Worm (Caenorhabditis elegans) whole organism, young adult: ENCODE measurements around the gene F21D9.11.
A peak's percentile ranks its signal among the peaks of the same experiment; 100 is the strongest.

ENCODE experiments used
- C06A6.2 ChIP-seq: fragments of 200-800 bp; sonication (Bioruptor generic); conservative IDR thresholded peaks from 2 replicates; pipeline ENCODE4 v1.3.6; 2022; ENCODE audit warnings: missing genetic modification characterization, missing compliant biosample characterization
- D2030.7 ChIP-seq: fragments of 200-800 bp; sonication (Bioruptor generic); IDR thresholded peaks from 2 replicates; pipeline ENCODE4 v1.3.6; 2022; ENCODE audit warnings: missing genetic modification reagents, missing genetic modification characterization, missing compliant biosample characterization
- F49E8.2 ChIP-seq: sonication (generic microtip); optimal IDR thresholded peaks from 3 replicates; lab custom pipeline; 2017; ENCODE audit warnings: missing genetic modification characterization, mild to moderate bottlenecking, missing compliant biosample characterization, antibody characterized with exemption, moderate library complexity; ENCODE audit not compliant: insufficient read depth
- F57A8.1 ChIP-seq: fragments of 200-800 bp; sonication (Bioruptor generic); optimal IDR thresholded peaks from 2 replicates; lab custom pipeline; 2018; ENCODE audit warnings: mild to moderate bottlenecking, missing genetic modification characterization, moderate library complexity, missing compliant biosample characterization
- K12H6.12 ChIP-seq: fragments of 200-800 bp; sonication (Bioruptor generic); optimal IDR thresholded peaks from 2 replicates; lab custom pipeline; 2018; ENCODE audit warnings: mild to moderate bottlenecking, missing genetic modification characterization, missing compliant biosample characterization
- T26A5.8 ChIP-seq: sonication (generic microtip); optimal IDR thresholded peaks from 2 replicates; lab custom pipeline; 2016; ENCODE audit warnings: missing genetic modification characterization, missing compliant biosample characterization
- Y53F4B.3 ChIP-seq: fragments of 200-800 bp; sonication (Bioruptor generic); IDR thresholded peaks from 2 replicates; pipeline ENCODE4 v1.3.6; 2022; ENCODE audit warnings: missing genetic modification reagents, missing genetic modification characterization, missing compliant biosample characterization
- Y56A3A.18 ChIP-seq: fragments of 200-800 bp; sonication (Bioruptor generic); IDR thresholded peaks from 2 replicates; pipeline ENCODE4 v1.3.6; 2022; ENCODE audit warnings: missing genetic modification reagents, missing genetic modification characterization, missing compliant biosample characterization
- Y95B8A.8 ChIP-seq: fragments of 200-800 bp; sonication (Bioruptor generic); IDR thresholded peaks from 2 replicates; pipeline ENCODE4 v1.3.6; 2022; ENCODE audit warnings: missing genetic modification reagents, missing genetic modification characterization, missing compliant biosample characterization
- aptf-2 ChIP-seq: fragments of 200-800 bp; sonication (Bioruptor generic); conservative IDR thresholded peaks from 2 replicates; pipeline ENCODE4 v1.3.6; 2022; ENCODE audit warnings: missing genetic modification reagents, missing genetic modification characterization, missing compliant biosample characterization
- aptf-3 ChIP-seq: fragments of 200-800 bp; sonication (Bioruptor generic); IDR thresholded peaks from 2 replicates; pipeline ENCODE4 v1.3.6; 2022; ENCODE audit warnings: missing genetic modification characterization, missing compliant biosample characterization
- attf-5 ChIP-seq: fragments of 200-800 bp; sonication (Bioruptor generic); optimal IDR thresholded peaks from 2 replicates; lab custom pipeline; 2018; ENCODE audit warnings: mild to moderate bottlenecking, missing genetic modification characterization, missing compliant biosample characterization
- attf-6 ChIP-seq: fragments of 200-800 bp; sonication (Bioruptor generic); IDR thresholded peaks from 2 replicates; pipeline ENCODE4 v1.3.6; 2022; ENCODE audit warnings: missing genetic modification reagents, missing genetic modification characterization, missing compliant biosample characterization
- ccch-3 ChIP-seq: fragments of 200-800 bp; sonication (Bioruptor generic); optimal IDR thresholded peaks from 2 replicates; lab custom pipeline; 2018; ENCODE audit warnings: mild to moderate bottlenecking, missing genetic modification characterization, missing compliant biosample characterization
- ceh-100 ChIP-seq: fragments of 200-800 bp; sonication (Bioruptor generic); IDR thresholded peaks from 2 replicates; pipeline ENCODE4 v1.3.6; 2022; ENCODE audit warnings: missing genetic modification reagents, missing genetic modification characterization, missing compliant biosample characterization
- chd-7 ChIP-seq: sonication (generic microtip); optimal IDR thresholded peaks from 2 replicates; lab custom pipeline; 2016; ENCODE audit warnings: mild to moderate bottlenecking, missing genetic modification characterization, moderate library complexity, missing compliant biosample characterization
- egl-44 ChIP-seq: fragments of 200-800 bp; sonication (Bioruptor generic); IDR thresholded peaks from 2 replicates; pipeline ENCODE4 v1.3.6; 2022; ENCODE audit warnings: missing genetic modification reagents, missing genetic modification characterization, missing compliant biosample characterization
- egrh-3 ChIP-seq: fragments of 200-800 bp; sonication (Bioruptor generic); IDR thresholded peaks from 2 replicates; pipeline ENCODE4 v1.3.6; 2022; ENCODE audit warnings: missing genetic modification reagents, missing genetic modification characterization, missing compliant biosample characterization
- hlh-12 ChIP-seq: sonication (generic microtip); optimal IDR thresholded peaks from 2 replicates; lab custom pipeline; 2016; ENCODE audit warnings: missing genetic modification characterization, missing compliant biosample characterization
- hmg-1.2 ChIP-seq: fragments of 200-800 bp; sonication (Bioruptor generic); IDR thresholded peaks from 2 replicates; pipeline ENCODE4 v1.3.6; 2022; ENCODE audit warnings: missing genetic modification reagents, missing genetic modification characterization, missing compliant biosample characterization
- hrde-1 ChIP-seq: sonication (generic microtip); optimal IDR thresholded peaks from 2 replicates; lab custom pipeline; 2016; ENCODE audit warnings: missing genetic modification characterization, mild to moderate bottlenecking, missing compliant biosample characterization, moderate library complexity, missing genotype, missing genetic modification reagents, borderline replicate concordance
- lag-1 ChIP-seq: fragments of 200-800 bp; sonication (Bioruptor generic); IDR thresholded peaks from 2 replicates; pipeline ENCODE4 v1.3.6; 2022; ENCODE audit warnings: missing genetic modification reagents, missing genetic modification characterization, missing compliant biosample characterization
- lin-26 ChIP-seq: fragments of 200-800 bp; sonication (Bioruptor generic); IDR thresholded peaks from 2 replicates; pipeline ENCODE4 v1.3.6; 2022; ENCODE audit warnings: missing genetic modification reagents, missing genetic modification characterization, missing compliant biosample characterization
- lsl-1 ChIP-seq: fragments of 200-800 bp; sonication (Bioruptor generic); optimal IDR thresholded peaks from 2 replicates; lab custom pipeline; 2018; ENCODE audit warnings: mild to moderate bottlenecking, missing genetic modification characterization, moderate library complexity, missing compliant biosample characterization
- madf-3 ChIP-seq: fragments of 200-800 bp; sonication (Bioruptor generic); IDR thresholded peaks from 2 replicates; pipeline ENCODE4 v1.3.6; 2022; ENCODE audit warnings: missing genetic modification reagents, missing genetic modification characterization, missing compliant biosample characterization
- mxl-1 ChIP-seq: sonication (generic microtip); optimal IDR thresholded peaks from 2 replicates; lab custom pipeline; 2016; ENCODE audit warnings: missing genetic modification characterization, missing compliant biosample characterization
- nfya-2 ChIP-seq: fragments of 200-800 bp; sonication (Bioruptor generic); IDR thresholded peaks from 2 replicates; pipeline ENCODE4 v1.3.6; 2022; ENCODE audit warnings: missing genetic modification reagents, missing genetic modification characterization, missing compliant biosample characterization
- nhr-80 ChIP-seq: sonication (generic microtip); optimal IDR thresholded peaks from 2 replicates; lab custom pipeline; 2016; ENCODE audit warnings: missing genetic modification characterization, missing compliant biosample characterization
- rcor-1 ChIP-seq: fragments of 200-800 bp; sonication (Bioruptor generic); IDR thresholded peaks from 2 replicates; pipeline ENCODE4 v1.3.6; 2022; ENCODE audit warnings: missing genetic modification reagents, missing genetic modification characterization, missing compliant biosample characterization
- rpc-1 ChIP-seq, 2 experiments: fragments of 150-350 bp in 1 of 2; sonication (generic microtip) in 1 of 2; optimal IDR thresholded peaks; 2 replicates each; lab custom pipeline; 2014 to 2018; ENCODE audit warnings: missing biosample characterization in 1 of 2, missing genetic modification characterization in 1 of 2, missing genetic modification reagents in 1 of 2, missing genotype in 1 of 2
- sea-2 ChIP-seq: fragments of 200-800 bp; sonication (Bioruptor generic); IDR thresholded peaks from 2 replicates; pipeline ENCODE4 v1.3.6; 2022; ENCODE audit warnings: missing genetic modification characterization, missing compliant biosample characterization
- snpc-1.1 ChIP-seq: sonication (generic microtip); optimal IDR thresholded peaks from 2 replicates; lab custom pipeline; 2017; ENCODE audit warnings: missing genetic modification characterization, mild to moderate bottlenecking, missing compliant biosample characterization, antibody characterized with exemption, moderate library complexity, missing genotype, missing genetic modification reagents; ENCODE audit not compliant: insufficient read depth
- snpc-3.4 ChIP-seq: sonication (generic microtip); optimal IDR thresholded peaks from 2 replicates; lab custom pipeline; 2017; ENCODE audit warnings: missing genetic modification characterization, mild to moderate bottlenecking, missing compliant biosample characterization, antibody characterized with exemption, moderate library complexity, missing genotype, missing genetic modification reagents
- tbx-9 ChIP-seq: sonication (generic microtip); optimal IDR thresholded peaks from 2 replicates; lab custom pipeline; 2016; ENCODE audit warnings: borderline replicate concordance, missing genetic modification characterization, inconsistent platforms, missing compliant biosample characterization
- unc-62 ChIP-seq: fragments of 150-350 bp; optimal IDR thresholded peaks from 2 replicates; lab custom pipeline; 2014; ENCODE audit warnings: missing biosample characterization, missing genetic modification reagents, missing genetic modification characterization
- zfh-2 ChIP-seq: fragments of 200-800 bp; sonication (Bioruptor generic); conservative IDR thresholded peaks from 2 replicates; pipeline ENCODE4 v1.3.6; 2022; ENCODE audit warnings: missing genetic modification reagents, missing genetic modification characterization, missing compliant biosample characterization
- ztf-26 ChIP-seq: sonication (generic microtip); optimal IDR thresholded peaks from 2 replicates; lab custom pipeline; 2017; ENCODE audit warnings: missing genetic modification characterization, missing compliant biosample characterization
- ztf-3 ChIP-seq: fragments of 200-800 bp; sonication (Bioruptor generic); optimal IDR thresholded peaks from 2 replicates; lab custom pipeline; 2018; ENCODE audit warnings: mild to moderate bottlenecking, missing genetic modification characterization, missing compliant biosample characterization

The F21D9.11 gene

ce11 chrV:19217104-19217503, 34.8 kb upstream of the F21D9.11 start, which contains the start of gene srr-2:
Gene srr-2 (minus strand): TSS chrV:19217176.
- TF ChIP-seq aptf-3 (GFP tag; lab: Robert Waterston, UW) = no peak

ce11 chrV:19217675-19218074, 34.3 kb upstream of the F21D9.11 start, which contains the start of gene oac-49:
Gene oac-49 (plus strand): TSS chrV:19217975.
- TF ChIP-seq C06A6.2 (GFP tag; lab: Robert Waterston, UW) (no peak), ceh-100 (GFP tag; lab: Robert Waterston, UW) (no peak), T26A5.8 (no peak), egrh-3 (GFP tag; lab: Robert Waterston, UW) (no peak), F57A8.1 (no peak), hlh-12 (tag; lab: Kevin White, UChicago) (no peak), ztf-26 (tag; lab: Kevin White, UChicago) (no peak), Y53F4B.3 (GFP tag; lab: Robert Waterston, UW) (no peak), rpc-1 (optimal IDR thresholded peaks at IDR 0.05; lab: Kevin White, UChicago) (no peak), rpc-1 (tag; optimal IDR thresholded peaks at IDR 0.05; lab: Kevin White, UChicago) (no peak), nfya-2 (GFP tag; lab: Robert Waterston, UW) (no peak)

DNA sequence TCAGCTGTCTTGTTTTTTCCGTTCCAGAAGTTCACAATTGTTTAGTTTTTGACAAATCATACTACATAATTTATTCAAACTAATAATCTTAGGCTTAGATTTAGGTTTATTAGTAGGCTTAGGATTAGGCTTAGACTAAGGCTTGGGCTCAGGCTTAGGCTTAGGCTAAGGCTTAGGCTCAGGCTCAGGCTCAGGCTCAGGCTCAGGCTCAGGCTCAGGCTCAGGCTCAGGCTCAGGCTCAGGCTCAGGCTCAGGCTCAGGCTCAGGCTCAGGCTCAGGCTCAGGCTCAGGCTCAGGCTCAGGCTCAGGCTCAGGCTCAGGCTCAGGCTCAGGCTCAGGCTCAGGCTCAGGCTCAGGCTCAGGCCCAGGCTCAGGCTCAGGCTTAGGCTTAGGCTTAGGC, 23.0 kb upstream of the F21D9.11 start:
- peak; percentile 95 for TF ChIP-seq egrh-3 (GFP tag; lab: Robert Waterston, UW)
- peak; percentile 39; the same call in 1 of the 2 replicates for TF ChIP-seq zfh-2 (GFP tag; lab: Robert Waterston, UW)

- TF ChIP-seq Y95B8A.8 (GFP tag; lab: Robert Waterston, UW) (no peak), sea-2 (GFP tag; lab: Robert Waterston, UW) (no peak), F57A8.1 (no peak)
These were observed 21.5 kb upstream of the F21D9.11 start, which contains the start of gene sqst-3 for ce11 chrV:19230413-19230812. Gene sqst-3 (plus strand): TSS chrV:19230782.

- TF ChIP-seq attf-5 (GFP tag; lab: Kevin White, UChicago) (no peak), K12H6.12 (tag; lab: Kevin White, UChicago) (no peak), madf-3 (no peak), hrde-1 (tag; lab: Kevin White, UChicago) (no peak), tbx-9 (tag; lab: Kevin White, UChicago) (no peak), lag-1 (GFP tag; lab: Robert Waterston, UW) (no peak), D2030.7 (GFP tag; lab: Robert Waterston, UW) (no peak), egl-44 (GFP tag; lab: Robert Waterston, UW) (no peak), ztf-3 (GFP tag; lab: Kevin White, UChicago) (no peak), mxl-1 (no peak), snpc-3.4 (tag; lab: Kevin White, UChicago) (no peak), snpc-1.1 (tag; lab: Kevin White, UChicago) (no peak), ccch-3 (no peak), unc-62 (GFP tag; lab: Kevin White, UChicago) (no peak)
These were observed 20.8 kb upstream of the F21D9.11 start for ce11 chrV:19231167-19231566.

DNA sequence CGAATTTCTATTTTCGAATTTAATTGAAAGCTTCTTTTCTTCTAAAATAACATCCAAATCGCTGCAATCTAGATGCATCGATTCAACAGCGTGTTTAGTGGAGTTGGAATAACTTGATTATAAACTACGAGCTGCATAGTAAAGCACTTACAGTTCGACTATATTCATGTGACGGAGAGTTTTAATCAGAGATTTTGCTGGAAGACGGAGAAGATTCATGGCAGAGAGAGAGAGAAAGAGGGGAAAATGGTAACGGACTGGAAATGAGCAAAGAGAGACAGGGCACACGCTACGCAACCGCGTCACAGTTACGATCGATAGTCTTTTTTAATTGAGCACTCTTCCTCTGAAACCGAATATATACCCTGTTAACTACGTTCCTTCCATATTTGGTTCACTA, 18.5 kb upstream of the F21D9.11 start, which contains the start of gene fbxb-116:
TSS of gene fbxb-116 (plus strand) at position 301 of the 400 bp plus-strand sequence.
- TF ChIP-seq nhr-80 (tag; lab: Kevin White, UChicago) (no peak), rcor-1 (no peak), hmg-1.2 (GFP tag; lab: Robert Waterston, UW) (no peak), lin-26 (GFP tag; lab: Robert Waterston, UW) (no peak), chd-7 (tag; lab: Kevin White, UChicago) (no peak), T26A5.8 (no peak), K12H6.12 (tag; lab: Kevin White, UChicago) (no peak), F49E8.2 (tag; lab: Kevin White, UChicago) (no peak), Y56A3A.18 (no peak), attf-6 (no peak), lsl-1 (GFP tag; lab: Kevin White, UChicago) (no peak), aptf-2 (no peak)
